Fruit fly (Drosophila melanogaster) whole organism, adult: Measurements from ENCODE around the gene Polr2J.

Experiments
- CG11617 ChIP-seq: fragments of 200-800 bp; sonication (Bioruptor generic); optimal IDR thresholded peaks from 2 replicates; lab custom pipeline; 2017; ENCODE audit warnings: mild to moderate bottlenecking, missing biosample characterization, missing genetic modification reagents, missing genetic modification characterization
- CG12768 ChIP-seq: fragments of 200-800 bp; sonication (Bioruptor generic); optimal IDR thresholded peaks from 2 replicates; lab custom pipeline; 2017; ENCODE audit warnings: missing biosample characterization, missing genetic modification characterization, mild to moderate bottlenecking, moderate library complexity, missing genetic modification reagents
- CG33017 ChIP-seq: fragments of 200-800 bp; sonication (Bioruptor generic); optimal IDR thresholded peaks from 2 replicates; lab custom pipeline; 2018; ENCODE audit warnings: missing biosample characterization, mild to moderate bottlenecking, missing genetic modification characterization, moderate library complexity
- CG7045 ChIP-seq: fragments of 200-800 bp; sonication (Bioruptor generic); optimal IDR thresholded peaks from 2 replicates; lab custom pipeline; 2017; ENCODE audit warnings: missing biosample characterization, mild to moderate bottlenecking, missing genetic modification characterization
- CG7101 ChIP-seq: fragments of 200-800 bp; sonication (Bioruptor generic); optimal IDR thresholded peaks from 2 replicates; lab custom pipeline; 2018; ENCODE audit warnings: missing biosample characterization, mild to moderate bottlenecking, missing genetic modification characterization, moderate library complexity
- Clk ChIP-seq: fragments of 200-800 bp; sonication (Bioruptor generic); optimal IDR thresholded peaks from 2 replicates; lab custom pipeline; 2017; ENCODE audit warnings: missing biosample characterization, missing genetic modification characterization
- Crg-1 ChIP-seq: fragments of 200-800 bp; sonication (Bioruptor generic); optimal IDR thresholded peaks from 2 replicates; lab custom pipeline; 2016; ENCODE audit warnings: missing biosample characterization, missing genetic modification characterization
- bab1 ChIP-seq: fragments of 200-800 bp; sonication (Bioruptor generic); optimal IDR thresholded peaks from 3 replicates; lab custom pipeline; 2019; ENCODE audit warnings: missing biosample characterization, mild to moderate bottlenecking, missing genetic modification characterization, moderate library complexity
- cic ChIP-seq: fragments of 200-800 bp; sonication (Bioruptor generic); optimal IDR thresholded peaks from 2 replicates; lab custom pipeline; 2017; ENCODE audit warnings: missing biosample characterization, mild to moderate bottlenecking, missing genetic modification characterization, moderate library complexity
- kay ChIP-seq: fragments of 200-800 bp; sonication (Bioruptor generic); peaks from one replicate; lab custom pipeline; 2016; ENCODE audit warnings: missing biosample characterization, missing genetic modification characterization, borderline replicate concordance
- pad ChIP-seq: fragments of 200-800 bp; sonication (Bioruptor generic); optimal IDR thresholded peaks from 3 replicates; lab custom pipeline; 2017; ENCODE audit warnings: missing biosample characterization, missing genetic modification characterization, mild to moderate bottlenecking, moderate library complexity, missing genetic modification reagents
- tj ChIP-seq: fragments of 200-800 bp; sonication (Bioruptor generic); optimal IDR thresholded peaks from 3 replicates; lab custom pipeline; 2017; ENCODE audit warnings: missing biosample characterization, mild to moderate bottlenecking, missing genetic modification characterization, moderate library complexity
- toe ChIP-seq: fragments of 200-800 bp; sonication (Bioruptor generic); optimal IDR thresholded peaks from 2 replicates; lab custom pipeline; 2016; ENCODE audit warnings: missing biosample characterization, missing genetic modification characterization

dm6 chr2L:17448435-17448834, 38.2 kb upstream of the Polr2J start:
- TF ChIP-seq toe (GFP tag; lab: Kevin White, UChicago) (no peak), tj (GFP tag; lab: Kevin White, UChicago) (peak; percentile 4), CG7045 (GFP tag; lab: Kevin White, UChicago) (peak; percentile 35), CG11617 (GFP tag; lab: Kevin White, UChicago) (no peak), Crg-1 (no peak), kay (GFP tag; lab: Kevin White, UChicago) (no peak), CG12768 (GFP tag; lab: Kevin White, UChicago) (peak; percentile 36), bab1 (GFP tag; lab: Kevin White, UChicago) (no peak), cic (GFP tag; lab: Kevin White, UChicago) (peak; percentile 79), Clk (GFP tag; lab: Kevin White, UChicago) (no peak), pad (GFP tag; lab: Kevin White, UChicago) (peak; percentile 3), CG33017 (no peak), CG7101 (peak; percentile 3)
